Fruit fly (Drosophila melanogaster) Kc167 (cell line): Measurements from ENCODE around the gene Wwox.

Experiments used
- Myc ChIP-seq: fragments of >200 bp; optimal IDR thresholded peaks from 2 replicates; lab custom pipeline; 2017; ENCODE audit warnings: missing external identifiers
- Sin3A ChIP-seq: fragments of >200 bp; optimal IDR thresholded peaks from 2 replicates; lab custom pipeline; 2018; ENCODE audit warnings: missing external identifiers
- h ChIP-seq: fragments of >200 bp; optimal IDR thresholded peaks from 3 replicates; lab custom pipeline; 2018; ENCODE audit warnings: missing external identifiers
- insv ChIP-seq: fragments of >200 bp; optimal IDR thresholded peaks from 3 replicates; lab custom pipeline; 2018; ENCODE audit warnings: missing external identifiers
- psq ChIP-seq: fragments of >200 bp; optimal IDR thresholded peaks from 2 replicates; lab custom pipeline; 2017; ENCODE audit warnings: missing external identifiers
- ttk ChIP-seq: sonication (Bioruptor generic); optimal IDR thresholded peaks from 2 replicates; lab custom pipeline; 2017; ENCODE audit warnings: missing external identifiers

The Wwox gene

DNA sequence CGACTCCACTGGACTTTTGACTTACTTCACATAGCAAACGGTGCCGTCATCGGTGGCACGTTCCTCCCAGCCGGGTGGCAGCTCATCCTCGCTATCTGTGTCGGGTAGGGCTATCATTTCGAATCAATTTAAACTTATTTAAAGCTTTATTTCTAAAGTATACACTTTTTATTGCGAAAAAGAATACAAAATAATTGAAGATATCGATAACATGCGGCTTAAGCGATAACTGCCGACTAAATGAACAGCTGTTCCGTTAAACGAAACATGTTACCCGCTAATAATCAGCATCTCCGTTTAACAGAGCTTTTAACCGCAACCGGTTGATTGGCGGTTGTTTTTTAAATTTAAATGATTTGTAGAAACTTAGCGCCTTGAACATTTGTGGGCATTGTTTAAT is at the start of gene Wwox:
Gene Wwox, minus strand, starts transcription at position 215 of the 400 bp plus-strand sequence.
- TF ChIP-seq psq (lab: Kevin White, UChicago) (no peak), h (no peak), Sin3A (lab: Kevin White, UChicago) (no peak), ttk (lab: Kevin White, UChicago) (no peak), Myc (lab: Kevin White, UChicago) (no peak), insv (lab: Kevin White, UChicago) (no peak)

DNA sequence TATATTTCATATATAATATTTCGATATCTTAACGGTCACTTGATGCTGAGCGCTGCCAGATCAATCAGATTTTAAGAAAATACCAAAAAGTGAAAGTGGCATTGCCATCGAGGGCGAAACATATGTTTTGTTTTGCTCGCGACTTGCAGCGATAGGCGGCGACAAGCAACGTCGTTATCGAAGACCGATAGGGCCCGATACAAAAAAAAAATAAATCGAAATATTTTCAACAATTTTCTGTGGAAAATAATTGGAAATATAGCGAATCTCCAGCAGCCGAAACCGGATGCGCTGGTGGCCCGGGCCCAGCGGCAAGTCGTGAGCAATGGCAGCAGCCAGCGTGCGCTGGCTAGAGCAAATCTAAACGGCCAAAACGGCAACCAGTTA is 39.2 kb upstream of the Wwox start, which contains the start of gene Megf8:
Gene Megf8, plus strand, starts transcription at position 190 of the 387 bp plus-strand sequence.
- no peak for TF ChIP-seq psq (lab: Kevin White, UChicago)
- TF ChIP-seq h: no peak
- TF ChIP-seq Sin3A (lab: Kevin White, UChicago): no peak
- TF ChIP-seq insv (lab: Kevin White, UChicago): no peak
- TF ChIP-seq Myc (lab: Kevin White, UChicago): no peak
- TF ChIP-seq ttk (lab: Kevin White, UChicago): no peak

DNA sequence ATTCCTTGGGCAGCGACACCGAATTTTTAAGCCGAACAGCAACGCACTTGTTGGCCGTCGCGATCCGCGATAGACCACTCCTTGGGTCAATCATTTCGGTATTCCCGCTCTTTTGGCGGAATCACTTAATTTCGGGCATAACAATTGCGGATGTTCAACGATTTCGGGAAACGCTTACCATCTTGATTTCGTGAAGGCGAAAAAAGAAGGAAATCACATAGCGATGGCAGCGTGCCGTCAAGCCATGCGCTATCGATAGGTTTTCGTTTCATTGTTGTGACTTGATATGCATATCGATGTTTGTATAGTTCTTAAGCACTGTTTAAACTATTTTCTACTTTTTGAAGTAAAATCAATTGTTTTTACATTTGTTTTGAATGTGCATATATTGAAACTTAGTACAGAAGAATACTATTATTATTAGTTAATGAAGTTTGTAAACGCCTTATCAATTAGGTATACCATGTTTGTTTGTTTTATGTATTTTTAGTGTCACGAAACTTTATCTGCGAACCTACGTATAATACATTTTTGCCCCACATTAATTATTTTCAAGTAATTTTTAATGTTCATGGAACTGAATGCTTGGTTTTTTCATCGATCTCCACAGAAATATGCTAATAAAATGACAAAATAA is 38.7 kb upstream of the Wwox start, which contains the start of gene RpL36A:
Gene RpL36A, minus strand, starts transcription at position 265 of the 637 bp plus-strand sequence.
- TF ChIP-seq insv (lab: Kevin White, UChicago) (no peak), Myc (lab: Kevin White, UChicago) (no peak), h (no peak), ttk (lab: Kevin White, UChicago) (no peak), psq (lab: Kevin White, UChicago) (no peak), Sin3A (lab: Kevin White, UChicago) (no peak)

DNA sequence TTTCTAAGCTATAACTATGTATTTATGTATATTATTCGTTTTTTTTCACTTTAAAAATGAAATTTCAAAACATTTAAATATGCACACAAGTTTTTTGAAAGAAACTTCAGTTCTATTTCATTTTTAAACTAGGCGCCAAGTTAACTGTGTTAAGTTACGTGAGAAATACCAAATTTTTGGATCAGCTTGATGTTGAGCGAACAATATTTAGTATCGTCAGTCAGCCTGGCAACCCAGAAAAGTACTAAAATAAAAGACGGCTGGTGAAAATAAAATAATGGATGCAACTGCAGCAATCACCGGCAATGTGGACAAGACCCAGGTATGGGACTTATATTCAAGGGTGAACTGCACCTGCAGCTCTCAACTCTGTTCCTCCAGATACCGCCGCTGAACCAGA is 36.8 kb upstream of the Wwox start, which contains the start of gene CCDC53:
Gene CCDC53, plus strand, starts transcription at position 235 of the 400 bp plus-strand sequence.
- TF ChIP-seq Sin3A (lab: Kevin White, UChicago): no peak
- no peak for TF ChIP-seq ttk (lab: Kevin White, UChicago)
- no peak for TF ChIP-seq psq (lab: Kevin White, UChicago)
- TF ChIP-seq Myc (lab: Kevin White, UChicago): no peak

DNA sequence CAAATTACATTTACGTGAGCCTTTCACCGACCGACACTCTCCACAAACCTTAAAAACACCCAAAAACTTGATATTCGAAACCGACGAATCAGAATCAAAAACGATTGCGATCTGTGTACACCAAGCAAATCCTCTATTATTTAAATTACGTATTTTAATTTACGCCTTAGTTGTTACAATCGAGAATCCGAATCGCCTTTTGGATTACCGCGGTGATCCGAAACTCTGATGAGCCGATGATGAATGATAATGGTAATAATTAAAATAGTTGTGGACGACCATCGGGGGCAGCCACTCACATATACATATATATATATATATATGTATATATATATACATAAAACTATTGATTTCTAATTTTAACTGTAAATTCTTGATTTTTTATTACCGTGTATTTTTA is 35.6 kb upstream of the Wwox start, which contains the start of gene CG7367:
Gene CG7367, minus strand, starts transcription at position 101 of the 400 bp plus-strand sequence.
- TF ChIP-seq psq (lab: Kevin White, UChicago) (no peak), ttk (lab: Kevin White, UChicago) (no peak), h (no peak), insv (lab: Kevin White, UChicago) (no peak), Myc (lab: Kevin White, UChicago) (no peak), Sin3A (lab: Kevin White, UChicago) (no peak)

DNA sequence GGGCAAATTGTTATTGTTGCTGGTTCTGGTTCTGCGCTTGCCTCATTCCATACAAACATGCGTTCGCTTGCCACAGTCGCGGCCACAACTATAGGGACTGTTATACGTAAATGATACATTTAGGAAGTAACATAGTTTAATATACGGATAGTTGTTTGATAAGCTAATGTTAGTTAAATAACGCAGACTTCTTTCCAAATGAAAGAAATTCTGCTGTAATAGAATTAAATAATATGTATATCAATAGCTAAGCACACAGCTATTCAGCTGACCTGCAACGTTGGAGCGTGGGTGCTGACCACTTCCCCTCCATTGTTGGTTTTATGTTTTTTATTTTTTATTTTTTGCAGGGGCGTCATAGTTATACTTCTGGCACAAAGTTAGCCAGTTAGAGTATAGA is 30.6 kb upstream of the Wwox start:
- TF ChIP-seq Myc (lab: Kevin White, UChicago) (no peak), Sin3A (lab: Kevin White, UChicago) (no peak), insv (lab: Kevin White, UChicago) (no peak)

DNA sequence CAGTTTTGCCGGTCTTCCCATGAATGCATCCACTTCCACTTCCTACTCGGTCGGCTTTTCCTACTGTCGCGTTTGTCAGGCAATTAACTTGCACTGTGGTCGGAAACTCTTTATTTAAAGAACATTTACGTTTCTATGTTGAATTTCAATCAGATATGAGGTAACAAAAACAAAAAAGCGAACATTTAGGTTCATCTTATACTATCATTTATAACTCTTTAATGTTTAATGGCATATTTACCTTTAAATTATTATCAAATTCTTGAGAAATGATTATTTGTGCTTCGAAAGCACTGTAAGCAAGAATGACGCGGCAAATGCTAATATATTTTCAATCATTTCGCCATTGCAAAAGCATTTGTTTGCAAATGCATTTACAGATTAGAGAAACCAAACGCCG is 29.7 kb upstream of the Wwox start:
- TF ChIP-seq ttk (lab: Kevin White, UChicago) (no peak), insv (lab: Kevin White, UChicago) (no peak), Sin3A (lab: Kevin White, UChicago) (no peak), psq (lab: Kevin White, UChicago) (no peak), Myc (lab: Kevin White, UChicago) (no peak), h (no peak)

DNA sequence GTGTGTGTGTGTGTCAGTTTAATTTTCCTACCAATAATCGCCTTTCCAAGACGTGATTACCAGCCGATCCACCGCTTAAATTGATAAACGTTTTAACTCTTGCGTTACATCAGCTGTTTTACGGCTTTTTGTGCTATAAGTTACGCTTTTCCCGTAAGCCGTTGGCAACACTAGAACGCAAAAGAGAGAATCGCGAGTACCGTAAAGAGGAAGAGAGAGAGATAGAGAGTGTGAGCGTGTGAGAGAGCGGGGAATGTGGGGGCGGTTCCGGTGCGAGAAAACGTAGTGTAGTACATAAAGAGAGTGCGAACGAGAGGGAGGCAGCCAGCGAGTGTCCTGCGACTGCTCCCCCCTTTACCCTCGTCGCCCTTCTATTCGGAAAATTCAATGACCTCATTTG is 27.5 kb upstream of the Wwox start:
- TF ChIP-seq Sin3A (lab: Kevin White, UChicago): no peak
- no peak for TF ChIP-seq Myc (lab: Kevin White, UChicago)
- no peak for TF ChIP-seq insv (lab: Kevin White, UChicago)
- TF ChIP-seq h: no peak
- TF ChIP-seq ttk (lab: Kevin White, UChicago): no peak
- no peak for TF ChIP-seq psq (lab: Kevin White, UChicago)

DNA sequence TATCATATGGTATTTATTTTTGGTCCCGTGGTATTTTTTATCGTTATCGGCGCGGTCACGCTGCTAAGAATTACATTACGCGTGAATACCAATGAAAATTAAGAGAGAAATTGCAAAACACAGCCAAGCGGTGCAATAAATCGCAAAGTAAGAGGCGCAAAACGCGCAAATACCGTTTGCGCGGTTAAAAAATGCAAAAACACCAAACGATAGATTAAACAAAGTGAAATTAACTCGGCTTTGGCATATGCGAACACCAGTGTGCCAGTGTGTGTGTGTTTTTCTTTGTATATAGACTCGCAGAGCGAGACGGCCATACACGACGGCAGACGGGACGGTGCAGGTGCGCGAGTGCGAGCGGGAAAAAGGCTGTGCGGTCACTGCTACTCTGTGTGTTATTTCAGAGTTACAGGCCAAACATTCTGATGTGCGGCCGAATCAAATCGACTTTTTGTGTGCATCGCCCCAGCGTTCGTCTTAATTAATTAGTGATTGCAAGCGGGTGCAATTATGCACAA is 26.7 kb upstream of the Wwox start, which contains the start of gene Cka:
Gene Cka, plus strand, starts transcription at position 29 of the 518 bp plus-strand sequence.
- no peak for TF ChIP-seq psq (lab: Kevin White, UChicago)
- no peak for TF ChIP-seq ttk (lab: Kevin White, UChicago)
- TF ChIP-seq Sin3A (lab: Kevin White, UChicago): no peak
- TF ChIP-seq h: no peak
- TF ChIP-seq Myc (lab: Kevin White, UChicago): no peak
- TF ChIP-seq insv (lab: Kevin White, UChicago): no peak

DNA sequence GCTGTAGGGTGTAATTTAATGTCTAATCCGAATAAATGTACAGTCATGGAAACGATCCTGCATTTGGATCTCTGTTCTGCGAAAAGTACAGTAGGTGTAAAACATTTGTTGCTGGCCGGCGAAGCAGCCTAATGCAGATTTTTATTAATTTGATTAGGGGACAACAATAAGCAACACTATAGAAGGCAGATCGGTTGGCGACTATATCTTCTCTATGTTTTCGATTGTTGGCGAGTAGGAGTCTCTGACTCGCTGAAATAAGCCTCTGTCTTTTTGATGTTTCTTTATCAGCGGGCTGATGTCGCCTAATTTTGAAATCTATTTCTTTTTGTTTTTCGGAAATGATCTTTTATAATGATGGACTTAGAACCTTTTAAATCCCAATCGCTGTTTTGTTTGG is 26.0 kb upstream of the Wwox start:
- no peak for TF ChIP-seq Sin3A (lab: Kevin White, UChicago)
- TF ChIP-seq ttk (lab: Kevin White, UChicago): no peak
- no peak for TF ChIP-seq Myc (lab: Kevin White, UChicago)
- no peak for TF ChIP-seq h
- no peak for TF ChIP-seq insv (lab: Kevin White, UChicago)
- no peak for TF ChIP-seq psq (lab: Kevin White, UChicago)

DNA sequence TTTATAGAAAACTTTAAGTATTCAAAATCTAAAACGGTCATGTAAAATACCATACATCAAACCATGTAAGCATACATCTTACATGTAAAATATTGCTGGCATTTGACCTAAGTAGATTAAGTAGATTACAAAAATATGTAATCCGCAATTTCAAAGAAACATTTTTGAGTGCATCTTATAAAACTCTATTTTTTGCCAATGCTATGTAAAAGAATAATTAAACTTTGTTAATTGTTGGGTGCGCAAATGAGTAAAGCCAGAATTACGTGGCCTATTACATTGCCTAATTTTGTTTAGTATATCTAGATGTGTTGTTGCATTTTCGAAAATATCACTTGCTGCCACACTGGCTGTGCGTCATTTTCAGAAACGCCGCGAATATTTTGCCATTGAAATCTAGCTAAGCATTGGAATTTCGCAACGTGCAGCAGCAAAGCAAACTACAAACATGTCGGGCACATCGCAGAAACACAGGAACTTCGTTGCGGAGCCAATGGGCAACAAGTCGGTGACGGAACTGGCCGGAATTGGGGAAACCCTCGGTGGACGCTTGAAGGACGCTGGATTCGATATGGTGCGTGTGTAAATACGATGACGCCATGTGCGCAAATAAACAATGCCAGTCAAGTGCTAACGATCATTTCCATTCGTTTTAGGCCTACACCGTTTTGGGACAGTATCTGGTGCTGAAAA is 25.2 kb upstream of the Wwox start, which contains the start of gene baf:
Gene baf, plus strand, starts transcription at position 303 of the 693 bp plus-strand sequence.
- TF ChIP-seq ttk (lab: Kevin White, UChicago) (no peak), insv (lab: Kevin White, UChicago) (no peak), Sin3A (lab: Kevin White, UChicago) (no peak), h (no peak), psq (lab: Kevin White, UChicago) (no peak), Myc (lab: Kevin White, UChicago) (no peak)
